Worm (Caenorhabditis elegans) whole organism, midembryonic: ENCODE results near the gene taf-6.2.

Experiments
- flt-1 ChIP-seq: fragments of 200-800 bp; sonication (Bioruptor generic); IDR thresholded peaks from 2 replicates; pipeline ENCODE4 v1.3.6; 2022; ENCODE audit warnings: missing genetic modification characterization, missing compliant biosample characterization
- ref-1 ChIP-seq: fragments of 200-800 bp; sonication (Bioruptor generic); conservative IDR thresholded peaks from 2 replicates; pipeline ENCODE4 v1.3.6; 2022; ENCODE audit warnings: missing genetic modification reagents, missing genetic modification characterization, missing compliant biosample characterization
- ztf-29 ChIP-seq: fragments of 200-800 bp; sonication (Bioruptor generic); IDR thresholded peaks from 2 replicates; pipeline ENCODE4 v1.3.6; 2022; ENCODE audit warnings: missing genetic modification reagents, missing genetic modification characterization, missing compliant biosample characterization

DNA sequence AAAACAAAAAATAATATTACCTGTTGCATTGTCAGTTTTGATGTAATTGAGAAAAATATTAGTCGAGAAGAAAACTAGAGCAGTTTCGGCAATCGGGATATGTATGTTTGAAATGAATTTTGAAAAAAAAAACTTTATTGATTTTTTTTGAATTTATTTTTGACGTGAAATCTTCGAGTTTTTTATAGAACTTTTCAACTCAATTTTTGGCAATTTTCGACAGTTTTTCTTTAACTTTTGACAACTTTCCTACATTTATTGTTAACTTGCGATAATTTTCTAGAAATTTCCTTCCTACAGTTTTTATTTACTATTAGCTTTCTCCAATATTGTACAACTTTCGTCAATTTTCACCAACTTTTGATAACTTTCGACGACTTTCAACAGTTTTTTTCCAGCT lies 7.4 kb upstream of the taf-6.2 start, which contains the start of gene Y37E11AL.12:
- TF ChIP-seq ref-1 (no peak), flt-1 (no peak), ztf-29 (GFP tag; lab: Robert Waterston, UW) (no peak)
